Worm (Caenorhabditis elegans) whole organism, young adult: ENCODE data around the gene srd-40.

Experiments
- C17E4.6 ChIP-seq: fragments of 200-800 bp; sonication (Bioruptor generic); IDR thresholded peaks from 2 replicates; pipeline ENCODE4 v1.3.6; 2022; ENCODE audit warnings: missing genetic modification reagents, missing genetic modification characterization, missing compliant biosample characterization
- F10E7.11 ChIP-seq: sonication (generic microtip); optimal IDR thresholded peaks from 2 replicates; lab custom pipeline; 2017; ENCODE audit warnings: mild to moderate bottlenecking, missing genetic modification characterization, moderate library complexity, missing compliant biosample characterization
- F23B12.7 ChIP-seq: sonication (generic microtip); optimal IDR thresholded peaks from 2 replicates; lab custom pipeline; 2017; ENCODE audit warnings: missing genetic modification characterization, mild to moderate bottlenecking, missing compliant biosample characterization, antibody characterized with exemption, moderate library complexity; ENCODE audit not compliant: insufficient read depth
- F37B4.10 ChIP-seq: fragments of 200-800 bp; sonication (Bioruptor generic); IDR thresholded peaks from 2 replicates; pipeline ENCODE4 v1.3.6; 2022; ENCODE audit warnings: missing genetic modification characterization, missing compliant biosample characterization
- F39B2.1 ChIP-seq: fragments of 200-800 bp; sonication (Bioruptor generic); IDR thresholded peaks from 2 replicates; pipeline ENCODE4 v1.3.6; 2022; ENCODE audit warnings: missing genetic modification reagents, missing genetic modification characterization, missing compliant biosample characterization
- F49E8.2 ChIP-seq: sonication (generic microtip); optimal IDR thresholded peaks from 3 replicates; lab custom pipeline; 2017; ENCODE audit warnings: missing genetic modification characterization, mild to moderate bottlenecking, missing compliant biosample characterization, antibody characterized with exemption, moderate library complexity; ENCODE audit not compliant: insufficient read depth
- F57C9.4 ChIP-seq: sonication (generic microtip); optimal IDR thresholded peaks from 2 replicates; lab custom pipeline; 2017; ENCODE audit warnings: mild to moderate bottlenecking, missing genetic modification characterization, missing compliant biosample characterization
- K12H6.12 ChIP-seq: fragments of 200-800 bp; sonication (Bioruptor generic); optimal IDR thresholded peaks from 2 replicates; lab custom pipeline; 2018; ENCODE audit warnings: mild to moderate bottlenecking, missing genetic modification characterization, missing compliant biosample characterization
- ZK185.1 ChIP-seq: sonication (generic microtip); optimal IDR thresholded peaks from 2 replicates; lab custom pipeline; 2016; ENCODE audit warnings: mild to moderate bottlenecking, missing genetic modification characterization, missing compliant biosample characterization; ENCODE audit not compliant: poor library complexity, severe bottlenecking
- akir-1 ChIP-seq: fragments of 200-800 bp; sonication (Bioruptor generic); optimal IDR thresholded peaks from 2 replicates; lab custom pipeline; 2018; ENCODE audit warnings: mild to moderate bottlenecking, missing genetic modification characterization, moderate library complexity, missing compliant biosample characterization
- aptf-3 ChIP-seq: fragments of 200-800 bp; sonication (Bioruptor generic); IDR thresholded peaks from 2 replicates; pipeline ENCODE4 v1.3.6; 2022; ENCODE audit warnings: missing genetic modification characterization, missing compliant biosample characterization
- attf-5 ChIP-seq: fragments of 200-800 bp; sonication (Bioruptor generic); optimal IDR thresholded peaks from 2 replicates; lab custom pipeline; 2018; ENCODE audit warnings: mild to moderate bottlenecking, missing genetic modification characterization, missing compliant biosample characterization
- ccch-3 ChIP-seq: fragments of 200-800 bp; sonication (Bioruptor generic); optimal IDR thresholded peaks from 2 replicates; lab custom pipeline; 2018; ENCODE audit warnings: mild to moderate bottlenecking, missing genetic modification characterization, missing compliant biosample characterization
- ceh-100 ChIP-seq: fragments of 200-800 bp; sonication (Bioruptor generic); IDR thresholded peaks from 2 replicates; pipeline ENCODE4 v1.3.6; 2022; ENCODE audit warnings: missing genetic modification reagents, missing genetic modification characterization, missing compliant biosample characterization
- ceh-27 ChIP-seq: fragments of 200-800 bp; sonication (Bioruptor generic); optimal IDR thresholded peaks from 2 replicates; lab custom pipeline; 2018; ENCODE audit warnings: mild to moderate bottlenecking, missing genetic modification characterization, moderate library complexity, missing compliant biosample characterization
- ceh-79 ChIP-seq: sonication (generic microtip); optimal IDR thresholded peaks from 2 replicates; lab custom pipeline; 2017; ENCODE audit warnings: mild to moderate bottlenecking, missing genetic modification characterization, missing compliant biosample characterization
- dpl-1 ChIP-seq: fragments of 150-350 bp; optimal IDR thresholded peaks from 2 replicates; lab custom pipeline; 2014; ENCODE audit warnings: missing biosample characterization, missing genetic modification reagents, missing genetic modification characterization
- egrh-3 ChIP-seq: fragments of 200-800 bp; sonication (Bioruptor generic); IDR thresholded peaks from 2 replicates; pipeline ENCODE4 v1.3.6; 2022; ENCODE audit warnings: missing genetic modification reagents, missing genetic modification characterization, missing compliant biosample characterization
- ekl-4 ChIP-seq: fragments of 200-800 bp; sonication (Bioruptor generic); IDR thresholded peaks from 2 replicates; pipeline ENCODE4 v1.3.6; 2022; ENCODE audit warnings: missing genetic modification reagents, missing genetic modification characterization, missing compliant biosample characterization
- him-1 ChIP-seq: sonication (generic microtip); optimal IDR thresholded peaks from 2 replicates; lab custom pipeline; 2016; ENCODE audit warnings: missing genotype, missing genetic modification reagents, missing genetic modification characterization, missing compliant biosample characterization
- hlh-12 ChIP-seq: sonication (generic microtip); optimal IDR thresholded peaks from 2 replicates; lab custom pipeline; 2016; ENCODE audit warnings: missing genetic modification characterization, missing compliant biosample characterization
- let-526 ChIP-seq: fragments of 200-800 bp; sonication (Bioruptor generic); IDR thresholded peaks from 2 replicates; pipeline ENCODE4 v1.3.6; 2022; ENCODE audit warnings: missing genetic modification reagents, missing genetic modification characterization, missing compliant biosample characterization
- madf-6 ChIP-seq: fragments of 200-800 bp; sonication (Bioruptor generic); IDR thresholded peaks from 2 replicates; pipeline ENCODE4 v1.3.6; 2022; ENCODE audit warnings: missing genetic modification reagents, missing genetic modification characterization, missing compliant biosample characterization
- nfyb-1 ChIP-seq: fragments of 200-800 bp; sonication (Bioruptor generic); IDR thresholded peaks from 2 replicates; pipeline ENCODE4 v1.3.6; 2022; ENCODE audit warnings: missing genetic modification reagents, missing genetic modification characterization, missing compliant biosample characterization
- nhr-80 ChIP-seq: sonication (generic microtip); optimal IDR thresholded peaks from 2 replicates; lab custom pipeline; 2016; ENCODE audit warnings: missing genetic modification characterization, missing compliant biosample characterization
- rec-8 ChIP-seq, 2 experiments: sonication (generic microtip); optimal IDR thresholded peaks; 2 replicates each; lab custom pipeline; 2016; ENCODE audit warnings: mild to moderate bottlenecking in 2 of 2, missing genetic modification characterization in 2 of 2, missing genetic modification reagents in 2 of 2, missing genotype in 2 of 2, missing biosample characterization in 1 of 2, missing compliant biosample characterization in 1 of 2, moderate library complexity in 1 of 2
- repo-1 ChIP-seq: sonication (generic microtip); optimal IDR thresholded peaks from 2 replicates; lab custom pipeline; 2017; ENCODE audit warnings: mild to moderate bottlenecking, missing genetic modification characterization, missing compliant biosample characterization
- rpc-1 ChIP-seq, 2 experiments: fragments of 150-350 bp in 1 of 2; sonication (generic microtip) in 1 of 2; optimal IDR thresholded peaks; 2 replicates each; lab custom pipeline; 2014 to 2018; ENCODE audit warnings: missing biosample characterization in 1 of 2, missing genetic modification characterization in 1 of 2, missing genetic modification reagents in 1 of 2, missing genotype in 1 of 2
- snpc-4 ChIP-seq, 5 experiments: fragments of 150-350 bp in 1 of 5; sonication (generic microtip) in 4 of 5; optimal IDR thresholded peaks; 2 replicates each; lab custom pipeline; 2014 to 2018; ENCODE audit warnings: missing genetic modification characterization in 5 of 5, missing biosample characterization in 3 of 5, antibody characterized with exemption in 2 of 5, mild to moderate bottlenecking in 2 of 5, missing compliant biosample characterization in 2 of 5, missing genotype in 2 of 5, moderate library complexity in 2 of 5, missing genetic modification reagents in 1 of 5
- somi-1 ChIP-seq: fragments of 200-800 bp; sonication (Bioruptor generic); optimal IDR thresholded peaks from 2 replicates; lab custom pipeline; 2018; ENCODE audit warnings: mild to moderate bottlenecking, missing genetic modification characterization, missing compliant biosample characterization
- tbp1 ChIP-seq: fragments of 200-800 bp; sonication (Bioruptor generic); optimal IDR thresholded peaks from 2 replicates; lab custom pipeline; 2018; ENCODE audit warnings: mild to moderate bottlenecking, missing genetic modification characterization, missing compliant biosample characterization
- unc-130 ChIP-seq: sonication (generic microtip); optimal IDR thresholded peaks from 2 replicates; lab custom pipeline; 2016; ENCODE audit warnings: missing genetic modification reagents, missing genetic modification characterization, missing compliant biosample characterization
- zfh-2 ChIP-seq: fragments of 200-800 bp; sonication (Bioruptor generic); conservative IDR thresholded peaks from 2 replicates; pipeline ENCODE4 v1.3.6; 2022; ENCODE audit warnings: missing genetic modification reagents, missing genetic modification characterization, missing compliant biosample characterization
- zim-3 ChIP-seq: sonication (generic microtip); optimal IDR thresholded peaks from 2 replicates; lab custom pipeline; 2017; ENCODE audit warnings: mild to moderate bottlenecking, missing genetic modification characterization, moderate library complexity, missing compliant biosample characterization
- ztf-25 ChIP-seq: fragments of 200-800 bp; sonication (Bioruptor generic); IDR thresholded peaks from 2 replicates; pipeline ENCODE4 v1.3.6; 2022; ENCODE audit warnings: missing genetic modification reagents, missing genetic modification characterization, missing compliant biosample characterization
- ztf-28 ChIP-seq: fragments of 200-800 bp; sonication (Bioruptor generic); IDR thresholded peaks from 2 replicates; pipeline ENCODE4 v1.3.6; 2022; ENCODE audit warnings: missing genetic modification reagents, missing genetic modification characterization, missing compliant biosample characterization
- ztf-3 ChIP-seq: fragments of 200-800 bp; sonication (Bioruptor generic); optimal IDR thresholded peaks from 2 replicates; lab custom pipeline; 2018; ENCODE audit warnings: mild to moderate bottlenecking, missing genetic modification characterization, missing compliant biosample characterization

srd-40 gene

DNA sequence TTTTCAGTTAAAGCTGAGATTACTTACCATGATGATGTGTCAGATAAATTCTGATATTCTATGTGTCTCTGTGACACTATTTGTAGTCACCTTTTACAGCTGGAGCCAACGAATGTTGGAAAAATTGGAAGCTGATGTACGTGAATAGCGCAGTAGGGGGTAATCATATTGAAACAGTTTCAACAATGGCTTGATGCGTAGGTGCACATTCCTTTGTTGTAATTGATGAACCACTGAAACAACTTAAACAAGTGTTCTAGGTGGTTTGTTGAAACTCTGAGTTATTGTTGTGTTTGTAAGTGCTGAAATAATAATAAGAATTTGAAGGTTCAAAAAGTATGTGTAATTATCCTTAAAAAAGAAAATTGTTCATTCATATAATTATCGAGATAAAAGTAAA lies 33.0 kb downstream of the srd-40 start, which contains the start of gene nspc-12:
Gene nspc-12 (minus strand): TSS at position 101 of the 400 bp plus-strand sequence.
- no peak for TF ChIP-seq nfyb-1 (GFP tag; lab: Robert Waterston, UW)
- no peak for TF ChIP-seq egrh-3 (GFP tag; lab: Robert Waterston, UW)
- TF ChIP-seq F57C9.4 (tag; lab: Kevin White, UChicago): no peak
- no peak for TF ChIP-seq attf-5
- TF ChIP-seq F49E8.2 (tag; lab: Kevin White, UChicago): no peak
- TF ChIP-seq ztf-28 (GFP tag; lab: Robert Waterston, UW): no peak
- no peak for TF ChIP-seq let-526 (GFP tag; lab: Robert Waterston, UW)
- no peak for TF ChIP-seq repo-1 (tag; lab: Kevin White, UChicago)
- TF ChIP-seq tbp1 (GFP tag; lab: Kevin White, UChicago): no peak
- no peak for TF ChIP-seq ceh-27 (GFP tag; lab: Kevin White, UChicago)
- no peak for TF ChIP-seq F39B2.1 (GFP tag; lab: Robert Waterston, UW)
- TF ChIP-seq ztf-3: no peak
- TF ChIP-seq dpl-1: no peak
- no peak for TF ChIP-seq ekl-4 (GFP tag; lab: Robert Waterston, UW)
- TF ChIP-seq akir-1 (GFP tag; lab: Kevin White, UChicago): no peak
- TF ChIP-seq F37B4.10 (GFP tag; lab: Robert Waterston, UW): no peak
- TF ChIP-seq nhr-80 (tag; lab: Kevin White, UChicago): no peak
- TF ChIP-seq ccch-3: no peak
- TF ChIP-seq, all 124 proteins: peak for 0

DNA sequence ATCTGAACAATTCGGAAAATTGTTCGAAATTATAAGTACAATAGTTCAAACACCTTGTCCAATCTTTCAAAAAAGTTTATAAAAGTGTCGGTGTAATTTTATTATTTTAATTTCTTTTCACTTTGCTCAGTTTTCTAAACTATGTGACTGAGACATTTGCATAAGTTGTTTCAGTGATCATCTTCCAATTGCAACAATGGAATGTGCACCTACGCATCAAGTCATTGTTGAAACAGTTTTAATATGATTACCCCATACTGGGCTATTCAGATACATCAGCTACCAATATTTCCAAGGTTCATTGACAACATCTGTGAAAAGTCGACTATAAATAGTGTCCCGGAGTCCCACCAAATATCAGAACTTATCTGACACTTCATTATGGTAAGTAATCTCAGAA lies 33.6 kb downstream of the srd-40 start, which contains the start of gene nspc-13:
Gene nspc-13 (plus strand): TSS at position 301 of the 400 bp plus-strand sequence.
- TF ChIP-seq somi-1 (GFP tag; lab: Kevin White, UChicago) (no peak), repo-1 (tag; lab: Kevin White, UChicago) (no peak), attf-5 (no peak), F23B12.7 (tag; lab: Kevin White, UChicago) (no peak), F57C9.4 (tag; lab: Kevin White, UChicago) (no peak), egrh-3 (GFP tag; lab: Robert Waterston, UW) (no peak), madf-6 (GFP tag; lab: Robert Waterston, UW) (no peak), unc-130 (GFP tag; lab: Kevin White, UChicago) (no peak), ceh-100 (GFP tag; lab: Robert Waterston, UW) (no peak), ZK185.1 (tag; lab: Kevin White, UChicago) (no peak), rpc-1 (optimal IDR thresholded peaks at IDR 0.05; lab: Kevin White, UChicago) (no peak), rpc-1 (tag; optimal IDR thresholded peaks at IDR 0.05; lab: Kevin White, UChicago) (no peak), zfh-2 (GFP tag; lab: Robert Waterston, UW) (no peak)

DNA sequence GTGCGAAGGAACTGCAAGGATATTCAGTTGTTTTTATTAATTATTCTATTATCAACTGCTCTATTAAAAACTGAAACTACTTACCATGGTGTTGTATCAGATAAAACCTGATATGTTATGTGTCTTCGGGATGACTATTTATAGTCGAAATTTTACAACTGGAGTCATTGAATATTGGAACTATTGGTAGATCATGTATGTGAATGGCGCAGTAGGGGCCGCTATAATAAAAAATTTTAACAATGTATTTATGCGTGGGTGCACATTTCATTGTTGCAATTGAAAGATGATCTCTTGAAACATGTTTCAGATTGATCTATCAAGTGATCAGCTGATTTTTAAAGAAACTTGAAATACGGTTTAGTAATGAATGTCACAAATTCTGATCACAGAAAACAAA lies 35.4 kb downstream of the srd-40 start, which contains the start of gene nspc-14:
Gene nspc-14 (minus strand): TSS at position 101 of the 400 bp plus-strand sequence.
- TF ChIP-seq F10E7.11 (tag; lab: Kevin White, UChicago): no peak
- TF ChIP-seq ekl-4 (GFP tag; lab: Robert Waterston, UW): no peak
- no peak for TF ChIP-seq him-1 (tag; lab: Kevin White, UChicago)
- TF ChIP-seq rpc-1 (optimal IDR thresholded peaks at IDR 0.05; lab: Kevin White, UChicago): no peak
- no peak for TF ChIP-seq rpc-1 (tag; optimal IDR thresholded peaks at IDR 0.05; lab: Kevin White, UChicago)
- no peak for TF ChIP-seq ztf-25 (GFP tag; lab: Robert Waterston, UW)
- no peak for TF ChIP-seq F39B2.1 (GFP tag; lab: Robert Waterston, UW)
- TF ChIP-seq snpc-4 (GFP tag; optimal IDR thresholded peaks at IDR 0.05; lab: Kevin White, UChicago): no peak
- TF ChIP-seq snpc-4 (tag; optimal IDR thresholded peaks at IDR 0.05; lab: Kevin White, UChicago): no peak
- TF ChIP-seq C17E4.6 (GFP tag; lab: Robert Waterston, UW): no peak
- no peak for TF ChIP-seq zim-3 (tag; lab: Kevin White, UChicago)
- TF ChIP-seq ceh-79 (tag; lab: Kevin White, UChicago): no peak
- no peak for TF ChIP-seq aptf-3 (GFP tag; lab: Robert Waterston, UW)
- TF ChIP-seq rec-8 (tag; optimal IDR thresholded peaks at IDR 0.05; lab: Kevin White, UChicago): no peak
- no peak for TF ChIP-seq ccch-3
- no peak for TF ChIP-seq K12H6.12 (tag; lab: Kevin White, UChicago)
- TF ChIP-seq attf-5: no peak
- TF ChIP-seq hlh-12 (tag; lab: Kevin White, UChicago): no peak
- TF ChIP-seq, all 124 proteins: peak for 0
